Worm (Caenorhabditis elegans): ENCODE results near the gene nlp-67.
"Not testable (repeated sequence)": the region's sequence is repeated elsewhere in the genome, so short reads cannot be mapped to it uniquely, and the experiment has no call there.

- not testable (repeated sequence) for TF ChIP-seq mxl-2 (GFP tag; conservative IDR thresholded peaks at IDR 0.05); unc-130 (GFP tag; optimal IDR thresholded peaks at IDR 0.05); ztf-11 (tag; optimal IDR thresholded peaks at IDR 0.05); ceh-82 (tag; optimal IDR thresholded peaks at IDR 0.05); aly-2 (tag; optimal IDR thresholded peaks at IDR 0.05); nhr-28 (tag; optimal IDR thresholded peaks at IDR 0.05); nhr-76 (tag; optimal IDR thresholded peaks at IDR 0.05); zfp-3 (GFP tag; conservative IDR thresholded peaks at IDR 0.05); lin-15B (tag; optimal IDR thresholded peaks at IDR 0.05); pqm-1 (tag; optimal IDR thresholded peaks at IDR 0.05); nhr-11 (tag; optimal IDR thresholded peaks at IDR 0.05)
Observed at ce11 chrX:16219710-16220109, 35.5 kb downstream of the nlp-67 start, which contains the start of gene F23A7.3.

Data from whole organism, L4 larva.